Fruit fly (Drosophila melanogaster) S2 (cell line): ENCODE results near the gene na.

ENCODE experiments used
- CG8478 ChIP-seq: fragments of >200 bp; optimal IDR thresholded peaks from 2 replicates; lab custom pipeline; 2018
- CTCF ChIP-seq, 2 experiments: fragments of >200 bp; optimal IDR thresholded peaks; 2 replicates each; lab custom pipeline; 2018

- TF ChIP-seq CTCF (optimal IDR thresholded peaks at IDR 0.05; lab: Kevin White, UChicago) (no peak), CG8478 (lab: Kevin White, UChicago) (no peak)
Measured at dm6 chrX:14226093-14226492, 40.1 kb upstream of the na start, which contains the start of gene mRpL38.
